Fruit fly (Drosophila melanogaster): ENCODE results near the gene sbm.

The sbm gene

DNA sequence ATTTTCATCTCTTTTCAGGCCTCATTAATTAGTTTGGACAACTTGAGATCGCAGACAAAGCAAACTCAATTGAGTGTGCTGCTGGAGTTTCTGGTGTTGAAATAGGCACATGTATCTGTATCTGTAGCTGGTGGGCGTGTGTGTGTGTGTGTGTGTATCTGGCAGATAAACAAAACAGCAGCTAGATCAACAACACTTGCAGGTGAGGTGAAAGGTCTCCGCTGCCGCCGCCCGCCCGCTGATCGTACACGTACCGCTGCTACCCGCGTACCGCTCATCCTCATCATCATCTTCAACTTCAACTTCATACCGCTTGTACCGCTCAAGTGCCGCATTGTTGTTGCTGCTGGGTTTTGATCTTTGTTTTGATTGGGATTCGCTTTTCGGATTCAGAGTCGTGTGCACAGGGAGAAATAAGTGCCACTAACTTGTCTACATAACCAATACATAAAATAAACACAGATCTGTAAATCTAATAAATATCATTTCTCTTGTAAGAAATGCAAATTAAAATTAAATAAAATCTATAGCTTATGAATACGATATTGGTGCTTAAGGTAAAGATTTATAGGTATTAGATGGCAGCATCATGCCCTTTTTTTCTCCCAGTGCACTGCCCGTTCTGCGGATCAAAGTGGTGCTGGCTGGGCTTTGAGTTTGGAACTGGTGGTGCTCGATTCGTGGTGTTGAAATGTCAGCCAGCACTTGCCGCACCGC lies 24.9 kb upstream of the sbm start (continued):
- TF ChIP-seq Rfx (GFP tag; IDR thresholded peaks at IDR 0.05) (peak; percentile 44; the same call in 1 of the 2 replicates), Aef1 (GFP tag; IDR thresholded peaks at IDR 0.05) (peak; percentile 53; the same call in 1 of the 3 replicates), Nf-YC (tag; optimal IDR thresholded peaks at IDR 0.05) (peak; percentile 55), gcm (GFP tag; optimal IDR thresholded peaks at IDR 0.05) (peak; percentile 87), hbn (GFP tag; IDR thresholded peaks at IDR 0.05; ENCODE audit: partially characterized antibody) (no peak), CG12769 (tag; optimal IDR thresholded peaks at IDR 0.05) (peak; percentile 19), az2 (GFP tag; optimal IDR thresholded peaks at IDR 0.05) (peak; percentile 83), CG10147 (GFP tag; optimal IDR thresholded peaks at IDR 0.05) (peak; percentile 34), vvl (GFP tag; IDR thresholded peaks at IDR 0.05) (peak; percentile 88), fd102C (GFP tag; optimal IDR thresholded peaks at IDR 0.05) (peak; percentile 74), crol (GFP tag; IDR thresholded peaks at IDR 0.05) (peak; percentile 94), CG6654 (GFP tag; optimal IDR thresholded peaks at IDR 0.05) (peak; percentile 12), sr (GFP tag; IDR thresholded peaks at IDR 0.05) (no peak), crc (GFP tag; optimal IDR thresholded peaks at IDR 0.05) (no peak), CG10366 (GFP tag; IDR thresholded peaks at IDR 0.05) (peak; percentile 71), shn (GFP tag; optimal IDR thresholded peaks at IDR 0.05) (peak; percentile 25), CG17385 (GFP tag; optimal IDR thresholded peaks at IDR 0.05) (peak; percentile 74), CG17829 (tag; optimal IDR thresholded peaks at IDR 0.05) (peak; percentile 94), CG3281 (GFP tag; optimal IDR thresholded peaks at IDR 0.05) (peak; percentile 29), CG12744 (GFP tag; optimal IDR thresholded peaks at IDR 0.05) (peak; percentile 33), Dip3 (GFP tag; optimal IDR thresholded peaks at IDR 0.05) (no peak), da (GFP tag; optimal IDR thresholded peaks at IDR 0.05) (peak; percentile 39), mam (GFP tag; optimal IDR thresholded peaks at IDR 0.05) (peak; percentile 27), jigr1 (GFP tag; IDR thresholded peaks at IDR 0.05) (peak; percentile 72), Sox102F (GFP tag; optimal IDR thresholded peaks at IDR 0.05) (peak; percentile 87), mld (GFP tag; IDR thresholded peaks at IDR 0.05; ENCODE audit: partially characterized antibody) (no peak), CG8388 (GFP tag; optimal IDR thresholded peaks at IDR 0.05) (peak; percentile 90), jumu (GFP tag; optimal IDR thresholded peaks at IDR 0.05) (peak; percentile 56), tx (GFP tag; optimal IDR thresholded peaks at IDR 0.05) (peak; percentile 5), ftz-f1 (GFP tag; optimal IDR thresholded peaks at IDR 0.05) (no peak), Fer3 (tag; optimal IDR thresholded peaks at IDR 0.05) (peak; percentile 51), Hey (tag; optimal IDR thresholded peaks at IDR 0.05) (no peak), D19B (GFP tag; optimal IDR thresholded peaks at IDR 0.05) (no peak), ro (GFP tag; IDR thresholded peaks at IDR 0.05) (peak; percentile 42; the same call in 1 of the 2 replicates), sens (GFP tag) (peak; percentile 97), hth (optimal IDR thresholded peaks at IDR 0.05) (no peak), CG4707 (GFP tag; optimal IDR thresholded peaks at IDR 0.05) (peak; percentile 45), CG11247 (GFP tag; IDR thresholded peaks at IDR 0.05) (peak; percentile 23; the same call in 1 of the 2 replicates), CG11398 (GFP tag; optimal IDR thresholded peaks at IDR 0.05) (no peak), Lim3 (GFP tag; IDR thresholded peaks at IDR 0.05) (0 out of 2 replicates have a peak, but pooled peaks have one; percentile 20), Sin3A (optimal IDR thresholded peaks at IDR 0.05) (no peak), CG4730 (GFP tag; IDR thresholded peaks at IDR 0.05) (peak; percentile 60; the same call in 1 of the 2 replicates), CG2199 (GFP tag; IDR thresholded peaks at IDR 0.05) (no peak), D (optimal IDR thresholded peaks at IDR 0.05) (peak; percentile 12), D (GFP tag; optimal IDR thresholded peaks at IDR 0.05) (peak; percentile 91), Dp (GFP tag; optimal IDR thresholded peaks at IDR 0.05) (no peak), gsb-n (tag; optimal IDR thresholded peaks at IDR 0.05) (peak; percentile 92), Ptx1 (GFP tag; IDR thresholded peaks at IDR 0.05) (peak; percentile 87), Doc3 (GFP tag; IDR thresholded peaks at IDR 0.05; ENCODE audit: partially characterized antibody) (no peak), dysf (GFP tag; IDR thresholded peaks at IDR 0.05) (peak; percentile 77), CG4282 (GFP tag; optimal IDR thresholded peaks at IDR 0.05) (no peak)
